Fruit fly (Drosophila melanogaster): ENCODE data around the gene CG12517.

Gene CG12517

DNA sequence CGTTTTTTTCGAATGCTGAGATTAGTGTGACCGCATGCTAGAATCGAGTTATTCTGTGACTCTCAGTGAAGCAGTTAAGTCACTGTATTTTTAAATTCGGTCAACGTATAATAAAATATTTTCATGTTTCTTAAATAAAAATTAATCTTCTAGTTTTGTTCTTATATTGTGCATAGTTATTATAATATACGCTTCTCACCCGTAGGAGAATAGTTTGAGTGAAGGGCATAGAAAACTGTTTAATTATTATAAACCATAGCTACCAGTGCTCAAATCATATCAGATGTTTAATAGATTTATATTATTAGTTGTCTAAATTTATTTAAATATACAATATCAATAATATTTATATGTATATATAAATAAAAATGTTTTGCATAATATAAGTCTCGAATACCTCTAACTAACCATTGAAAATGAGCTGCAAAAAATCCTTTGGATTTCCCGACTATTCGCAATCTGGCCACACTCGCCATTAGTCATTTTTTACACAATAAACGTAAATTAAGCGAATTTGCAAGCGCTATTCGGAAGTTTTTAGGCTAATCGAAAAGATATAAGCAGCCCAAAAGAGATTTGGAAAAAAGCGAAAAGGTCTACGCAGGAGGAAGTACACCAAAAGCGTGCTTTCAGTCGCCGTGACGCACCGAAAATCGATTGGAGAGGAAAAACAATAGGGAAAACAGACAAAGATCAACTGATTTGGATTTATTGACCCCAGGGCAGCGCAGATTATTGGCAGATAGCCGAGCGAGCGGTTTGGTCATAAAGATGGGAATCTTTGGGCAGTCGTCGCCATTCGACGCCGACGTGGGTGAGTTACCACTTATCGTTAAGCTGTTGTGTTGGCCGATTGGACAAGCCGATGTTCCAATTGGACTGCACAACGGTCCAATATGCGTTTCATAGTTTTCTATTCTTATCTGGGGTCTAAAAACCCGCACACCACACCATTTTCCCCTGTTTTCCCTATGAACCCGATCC is 11.6 kb upstream of the CG12517 start, which contains the start of the genes aurB and Stam (continued):
- TF ChIP-seq Abd-B (GFP tag; optimal IDR thresholded peaks at IDR 0.05) (peak; percentile 52), CG7839 (tag; optimal IDR thresholded peaks at IDR 0.05) (peak; percentile 68), CG3407 (GFP tag; optimal IDR thresholded peaks at IDR 0.05) (peak; percentile 10), CG11696 (GFP tag; IDR thresholded peaks at IDR 0.05) (no peak), CG12236 (GFP tag; optimal IDR thresholded peaks at IDR 0.05) (no peak), dmrt99B (tag; optimal IDR thresholded peaks at IDR 0.05) (peak; percentile 61), NC2α (GFP tag; optimal IDR thresholded peaks at IDR 0.05) (no peak), Ssrp (tag; optimal IDR thresholded peaks at IDR 0.05) (peak; percentile 64), Aef1 (GFP tag; IDR thresholded peaks at IDR 0.05) (peak; percentile 23; the same call in 1 of the 3 replicates), repo (GFP tag; optimal IDR thresholded peaks at IDR 0.05) (no peak), btn (GFP tag; optimal IDR thresholded peaks at IDR 0.05) (no peak), Lim3 (GFP tag; IDR thresholded peaks at IDR 0.05) (no peak), CG10274 (GFP tag; optimal IDR thresholded peaks at IDR 0.05) (no peak), CG6683 (GFP tag; optimal IDR thresholded peaks at IDR 0.05) (no peak), CG10959 (GFP tag; IDR thresholded peaks at IDR 0.05) (no peak), mld (GFP tag; IDR thresholded peaks at IDR 0.05; ENCODE audit: partially characterized antibody) (no peak), fd96Cb (tag; optimal IDR thresholded peaks at IDR 0.05) (peak; percentile 31), corto (GFP tag; optimal IDR thresholded peaks at IDR 0.05) (no peak), Hr39 (optimal IDR thresholded peaks at IDR 0.05) (no peak), cato (GFP tag; optimal IDR thresholded peaks at IDR 0.05; ENCODE audit: borderline replicate concordance) (peak; percentile 54), MBD-R2 (GFP tag; IDR thresholded peaks at IDR 0.05) (0 out of 2 replicates have a peak, but pooled peaks have one; percentile 27), CG18619 (GFP tag; optimal IDR thresholded peaks at IDR 0.05) (peak; percentile 40), bowl (GFP tag; IDR thresholded peaks at IDR 0.05) (no peak), MTF-1 (GFP tag; optimal IDR thresholded peaks at IDR 0.05; ENCODE audit: borderline replicate concordance) (no peak), CG10321 (GFP tag; IDR thresholded peaks at IDR 0.05) (no peak), CG11695 (GFP tag; IDR thresholded peaks at IDR 0.05) (peak; percentile 8; the same call in 1 of the 3 replicates), CG31388 (GFP tag; optimal IDR thresholded peaks at IDR 0.05) (no peak), CG6813 (GFP tag; optimal IDR thresholded peaks at IDR 0.05) (no peak), eve (GFP tag; optimal IDR thresholded peaks at IDR 0.05) (no peak), sr (GFP tag; IDR thresholded peaks at IDR 0.05) (no peak), nau (GFP tag; optimal IDR thresholded peaks at IDR 0.05) (no peak), gsb-n (tag; optimal IDR thresholded peaks at IDR 0.05) (peak; percentile 62), CG3838 (GFP tag; optimal IDR thresholded peaks at IDR 0.05) (no peak), wek (GFP tag; optimal IDR thresholded peaks at IDR 0.05) (peak; percentile 90), CG8944 (GFP tag; optimal IDR thresholded peaks at IDR 0.05) (no peak), so (GFP tag; IDR thresholded peaks at IDR 0.05) (no peak), CG31224 (GFP tag; IDR thresholded peaks at IDR 0.05) (no peak), dati (GFP tag; IDR thresholded peaks at IDR 0.05) (no peak), Side (GFP tag; optimal IDR thresholded peaks at IDR 0.05) (no peak), zen (tag; optimal IDR thresholded peaks at IDR 0.05) (peak; percentile 53), Vsx1 (GFP tag; optimal IDR thresholded peaks at IDR 0.05) (no peak), gcm2 (GFP tag; optimal IDR thresholded peaks at IDR 0.05) (no peak), Lhr (GFP tag; optimal IDR thresholded peaks at IDR 0.05) (no peak), ftz-f1 (GFP tag; optimal IDR thresholded peaks at IDR 0.05) (no peak), caup (GFP tag; optimal IDR thresholded peaks at IDR 0.05; ENCODE audit: severe bottlenecking) (peak; percentile 13), twi (tag; optimal IDR thresholded peaks at IDR 0.05) (peak; percentile 48), Dip2 (GFP tag; IDR thresholded peaks at IDR 0.05) (no peak), CG7786 (GFP tag; optimal IDR thresholded peaks at IDR 0.05) (no peak), Dek (tag; optimal IDR thresholded peaks at IDR 0.05) (peak; percentile 57)

All from whole organism, embryonic.